Worm (Caenorhabditis elegans) whole organism, L1 larva: ENCODE results near the gene Y51H7C.3.

Experiments
- elt-3 ChIP-seq, 6 experiments: fragments of 150-350 bp in 1 of 6; sonication (generic microtip); optimal IDR thresholded peaks; 2 replicates each; lab custom pipeline; 2017 to 2018; ENCODE audit warnings: missing biosample characterization in 6 of 6, missing genetic modification characterization in 6 of 6, inconsistent platforms in 1 of 6
- mdl-1 ChIP-seq, 2 experiments: fragments of 150-350 bp; optimal IDR thresholded peaks; 2 replicates each; lab custom pipeline; 2014 to 2017; ENCODE audit warnings: missing biosample characterization in 2 of 2, missing genetic modification characterization in 2 of 2, inconsistent platforms in 1 of 2
- mep-1 ChIP-seq: fragments of 150-350 bp; optimal IDR thresholded peaks from 2 replicates; lab custom pipeline; 2014; ENCODE audit warnings: missing biosample characterization, missing genetic modification characterization
- nhr-90 ChIP-seq: sonication (generic microtip); optimal IDR thresholded peaks from 2 replicates; lab custom pipeline; 2016; ENCODE audit warnings: mild to moderate bottlenecking, missing genetic modification characterization, missing compliant biosample characterization; ENCODE audit not compliant: poor library complexity
- sptf-1 ChIP-seq: fragments of 150-350 bp; optimal IDR thresholded peaks from 2 replicates; lab custom pipeline; 2014; ENCODE audit warnings: missing biosample characterization, missing genetic modification characterization
- unc-98 ChIP-seq: fragments of 200-800 bp; sonication (Bioruptor generic); IDR thresholded peaks from 2 replicates; pipeline ENCODE4 v1.3.6; 2022; ENCODE audit warnings: missing genetic modification characterization, missing compliant biosample characterization
- ztf-11 ChIP-seq, 2 experiments: sonication (generic microtip); optimal IDR thresholded peaks; 2 replicates each; lab custom pipeline; 2016 to 2017; ENCODE audit warnings: missing genetic modification characterization in 2 of 2, missing biosample characterization in 1 of 2, missing compliant biosample characterization in 1 of 2

DNA sequence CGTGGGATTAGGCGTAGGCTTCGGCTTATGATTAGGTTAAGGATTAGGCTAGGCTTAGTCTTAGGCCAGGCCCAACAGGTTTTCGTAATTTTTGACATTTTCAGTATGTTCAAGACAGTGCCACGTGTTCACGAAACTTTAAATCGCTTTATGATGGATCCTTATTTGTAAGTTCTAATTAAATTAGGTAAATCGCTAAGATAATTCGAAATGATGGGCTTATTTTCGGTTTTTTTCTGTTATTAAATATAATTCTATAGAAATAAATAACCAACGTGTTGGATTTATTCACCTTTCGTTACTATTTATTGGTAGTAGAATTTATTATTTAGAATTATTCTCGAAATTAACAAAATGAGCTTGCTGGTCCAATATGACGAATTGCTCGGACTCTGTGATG, 36.8 kb upstream of the Y51H7C.3 start, which contains the start of gene Y51H7C.8:
- TF ChIP-seq nhr-90 (tag; lab: Kevin White, UChicago) (no peak), mep-1 (tag; lab: Kevin White, UChicago) (no peak), sptf-1 (no peak), mdl-1 (tag; optimal IDR thresholded peaks at IDR 0.05; lab: Kevin White, UChicago) (no peak), unc-98 (GFP tag; lab: Robert Waterston, UW) (no peak), elt-3 (tag; optimal IDR thresholded peaks at IDR 0.05; lab: Kevin White, UChicago) (no peak), ztf-11 (tag; optimal IDR thresholded peaks at IDR 0.05; lab: Kevin White, UChicago) (no peak)
